Fruit fly (Drosophila melanogaster): ENCODE results near the gene Rpt2.

DNA sequence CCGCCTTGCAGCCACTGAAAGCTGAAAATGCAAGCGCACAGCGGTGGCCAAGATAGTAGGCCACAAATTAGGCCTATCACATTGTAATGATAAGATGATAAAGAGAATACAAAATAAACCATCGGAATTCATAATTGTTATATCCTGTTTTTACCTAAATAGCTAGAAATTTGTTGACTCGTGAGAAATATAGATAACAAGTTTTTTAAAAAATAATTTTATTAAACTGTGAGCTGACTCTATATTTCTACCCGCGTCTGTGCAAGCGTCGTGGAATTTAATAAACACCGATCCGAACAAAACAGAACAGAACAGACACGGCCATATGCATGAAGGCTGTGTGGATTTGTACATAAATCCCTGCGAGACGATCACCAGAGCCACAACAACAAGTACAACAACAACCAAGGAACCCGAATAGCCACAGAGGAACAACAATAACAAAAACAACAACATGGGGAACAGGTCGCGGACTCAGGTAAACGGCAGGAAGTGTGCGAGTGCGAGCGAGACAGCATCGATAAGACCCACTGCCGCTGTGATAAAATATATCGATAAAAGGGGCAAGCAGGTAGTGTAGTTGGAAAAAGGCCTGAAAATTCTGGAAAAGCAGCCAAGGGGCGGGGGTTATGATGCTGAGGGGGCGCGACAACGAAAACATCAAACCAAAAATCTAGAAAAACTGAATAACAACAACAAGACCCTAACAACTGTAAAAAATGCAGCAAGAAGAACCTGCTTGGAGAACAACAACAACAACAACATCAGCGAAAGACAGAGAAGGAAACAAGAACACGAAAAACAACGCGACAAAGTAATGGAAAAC, 44.9 kb downstream of the Rpt2 start:
- no peak for TF ChIP-seq psq (optimal IDR thresholded peaks at IDR 0.05)
- no peak for TF ChIP-seq h (optimal IDR thresholded peaks at IDR 0.05)
- TF ChIP-seq ttk (optimal IDR thresholded peaks at IDR 0.05) = no peak
- TF ChIP-seq Myc (optimal IDR thresholded peaks at IDR 0.05) = no peak
- TF ChIP-seq insv (optimal IDR thresholded peaks at IDR 0.05) = no peak
